Worm (Caenorhabditis elegans) whole organism, L2 larva: ENCODE results near the gene best-21.

Experiments
- C34F6.9 ChIP-seq: fragments of 150-350 bp; optimal IDR thresholded peaks from 2 replicates; lab custom pipeline; 2014; ENCODE audit warnings: missing biosample characterization, missing genetic modification characterization
- F13H6.1 ChIP-seq: sonication (generic microtip); optimal IDR thresholded peaks from 2 replicates; lab custom pipeline; 2016; ENCODE audit warnings: missing genetic modification characterization, missing compliant biosample characterization
- R02D3.7 ChIP-seq: fragments of 150-350 bp; optimal IDR thresholded peaks from 2 replicates; lab custom pipeline; 2014; ENCODE audit warnings: missing biosample characterization, missing genetic modification characterization
- ZK546.5 ChIP-seq: sonication (generic microtip); optimal IDR thresholded peaks from 2 replicates; lab custom pipeline; 2017; ENCODE audit warnings: missing biosample characterization, missing genetic modification characterization
- alr-1 ChIP-seq: fragments of 150-350 bp; optimal IDR thresholded peaks from 2 replicates; lab custom pipeline; 2014; ENCODE audit warnings: missing biosample characterization, missing genetic modification characterization
- aly-2 ChIP-seq: fragments of 150-350 bp; optimal IDR thresholded peaks from 2 replicates; lab custom pipeline; 2014; ENCODE audit warnings: missing biosample characterization, missing genetic modification characterization
- ama-1 ChIP-seq: fragments of 150-350 bp; optimal IDR thresholded peaks from 2 replicates; lab custom pipeline; 2018; ENCODE audit warnings: inconsistent platforms
- blmp-1 ChIP-seq: sonication (generic microtip); optimal IDR thresholded peaks from 2 replicates; lab custom pipeline; 2017; ENCODE audit warnings: missing genetic modification characterization, mild to moderate bottlenecking, missing compliant biosample characterization, antibody characterized with exemption, moderate library complexity; ENCODE audit not compliant: insufficient read depth
- ceh-82 ChIP-seq: fragments of 150-350 bp; optimal IDR thresholded peaks from 2 replicates; lab custom pipeline; 2014; ENCODE audit warnings: missing biosample characterization, missing genetic modification characterization
- crh-2 ChIP-seq: sonication (generic microtip); optimal IDR thresholded peaks from 2 replicates; lab custom pipeline; 2017; ENCODE audit warnings: missing biosample characterization, missing genetic modification characterization
- dmd-4 ChIP-seq: sonication (generic microtip); optimal IDR thresholded peaks from 2 replicates; lab custom pipeline; 2017; ENCODE audit warnings: missing biosample characterization, missing genetic modification characterization
- egl-27 ChIP-seq: sonication (generic microtip); optimal IDR thresholded peaks from 3 replicates; lab custom pipeline; 2017; ENCODE audit warnings: missing biosample characterization, missing genetic modification reagents, missing genetic modification characterization
- elt-1 ChIP-seq: fragments of 150-350 bp; optimal IDR thresholded peaks from 2 replicates; lab custom pipeline; 2014; ENCODE audit warnings: missing biosample characterization, missing genetic modification characterization
- elt-3 ChIP-seq: sonication (generic microtip); optimal IDR thresholded peaks from 2 replicates; lab custom pipeline; 2017; ENCODE audit warnings: missing biosample characterization, missing genetic modification characterization
- fos-1 ChIP-seq: fragments of 150-350 bp; optimal IDR thresholded peaks from 2 replicates; lab custom pipeline; 2014; ENCODE audit warnings: missing biosample characterization, missing genetic modification characterization
- gmeb-1 ChIP-seq: fragments of 150-350 bp; optimal IDR thresholded peaks from 2 replicates; lab custom pipeline; 2014; ENCODE audit warnings: missing biosample characterization, missing genetic modification characterization
- lin-13 ChIP-seq: fragments of 150-350 bp; optimal IDR thresholded peaks from 2 replicates; lab custom pipeline; 2014; ENCODE audit warnings: missing biosample characterization, missing genetic modification reagents, missing genetic modification characterization
- lin-39 ChIP-seq: fragments of 150-350 bp; optimal IDR thresholded peaks from 2 replicates; lab custom pipeline; 2014; ENCODE audit warnings: missing biosample characterization, missing genetic modification reagents, missing genetic modification characterization
- lsy-2 ChIP-seq, 2 experiments: fragments of 150-350 bp in 1 of 2; sonication (generic microtip) in 1 of 2; optimal IDR thresholded peaks; 2 replicates each; lab custom pipeline; 2014 to 2017; ENCODE audit warnings: missing biosample characterization in 2 of 2, missing genetic modification characterization in 2 of 2
- mab-5 ChIP-seq: fragments of 150-350 bp; optimal IDR thresholded peaks from 2 replicates; lab custom pipeline; 2014; ENCODE audit warnings: missing biosample characterization, missing genetic modification characterization
- mbf-1 ChIP-seq: sonication (generic microtip); optimal IDR thresholded peaks from 2 replicates; lab custom pipeline; 2017; ENCODE audit warnings: missing biosample characterization, missing genetic modification characterization
- mdl-1 ChIP-seq, 2 experiments: fragments of 150-350 bp in 1 of 2; sonication (generic microtip) in 1 of 2; optimal IDR thresholded peaks; 2 replicates each; lab custom pipeline; 2017; ENCODE audit warnings: missing biosample characterization in 2 of 2, missing genetic modification characterization in 2 of 2
- nhr-11 ChIP-seq: fragments of 150-350 bp; optimal IDR thresholded peaks from 2 replicates; lab custom pipeline; 2014; ENCODE audit warnings: missing biosample characterization, missing genetic modification characterization
- nhr-12 ChIP-seq: fragments of 150-350 bp; optimal IDR thresholded peaks from 2 replicates; lab custom pipeline; 2014; ENCODE audit warnings: missing biosample characterization, missing genetic modification characterization
- nhr-129 ChIP-seq: fragments of 150-350 bp; optimal IDR thresholded peaks from 2 replicates; lab custom pipeline; 2014; ENCODE audit warnings: missing biosample characterization, missing genetic modification characterization
- nhr-23 ChIP-seq: fragments of 150-350 bp; optimal IDR thresholded peaks from 2 replicates; lab custom pipeline; 2014; ENCODE audit warnings: missing biosample characterization, missing genetic modification reagents, missing genetic modification characterization
- nhr-237 ChIP-seq: fragments of 150-350 bp; optimal IDR thresholded peaks from 2 replicates; lab custom pipeline; 2014; ENCODE audit warnings: missing biosample characterization, missing genetic modification characterization
- nhr-25 ChIP-seq: fragments of 150-350 bp; sonication (generic microtip); optimal IDR thresholded peaks from 3 replicates; lab custom pipeline; 2014; ENCODE audit warnings: missing biosample characterization, missing genetic modification characterization
- nhr-77 ChIP-seq: fragments of 150-350 bp; optimal IDR thresholded peaks from 2 replicates; lab custom pipeline; 2014; ENCODE audit warnings: missing biosample characterization, missing genetic modification characterization
- peb-1 ChIP-seq: fragments of 150-350 bp; optimal IDR thresholded peaks from 2 replicates; lab custom pipeline; 2014; ENCODE audit warnings: missing biosample characterization, missing genetic modification characterization
- sem-4 ChIP-seq: fragments of 150-350 bp; optimal IDR thresholded peaks from 2 replicates; lab custom pipeline; 2014; ENCODE audit warnings: missing biosample characterization, missing genetic modification reagents, missing genetic modification characterization
- skn-1 ChIP-seq: sonication (generic microtip); optimal IDR thresholded peaks from 2 replicates; lab custom pipeline; 2017; ENCODE audit warnings: missing biosample characterization, missing genetic modification characterization
- sma-3 ChIP-seq: sonication (generic microtip); optimal IDR thresholded peaks from 2 replicates; lab custom pipeline; 2016; ENCODE audit warnings: missing genetic modification reagents, missing genetic modification characterization, missing compliant biosample characterization
- sma-9 ChIP-seq, 2 experiments: fragments of 150-350 bp in 1 of 2; sonication (generic microtip) in 1 of 2; optimal IDR thresholded peaks; 2 replicates each; lab custom pipeline; 2014 to 2016; ENCODE audit warnings: missing genetic modification characterization in 2 of 2, mild to moderate bottlenecking in 1 of 2, missing biosample characterization in 1 of 2, missing compliant biosample characterization in 1 of 2, missing genetic modification reagents in 1 of 2, moderate library complexity in 1 of 2
- unc-39 ChIP-seq: fragments of 150-350 bp; optimal IDR thresholded peaks from 2 replicates; lab custom pipeline; 2014; ENCODE audit warnings: missing biosample characterization, missing genetic modification characterization
- unc-55 ChIP-seq: fragments of 150-350 bp; sonication (generic microtip); optimal IDR thresholded peaks from 3 replicates; lab custom pipeline; 2014; ENCODE audit warnings: missing biosample characterization, missing genetic modification reagents, missing genetic modification characterization
- unc-62 ChIP-seq: fragments of 150-350 bp; optimal IDR thresholded peaks from 2 replicates; lab custom pipeline; 2014; ENCODE audit warnings: missing biosample characterization, missing genetic modification reagents, missing genetic modification characterization
- zag-1 ChIP-seq: fragments of 150-350 bp; optimal IDR thresholded peaks from 2 replicates; lab custom pipeline; 2014; ENCODE audit warnings: missing biosample characterization, missing genetic modification characterization
- ztf-1 ChIP-seq: fragments of 200-800 bp; sonication (Bioruptor generic); conservative IDR thresholded peaks from 2 replicates; pipeline ENCODE4 v1.3.6; 2022; ENCODE audit warnings: missing genetic modification characterization, missing compliant biosample characterization
- ztf-11 ChIP-seq: sonication (generic microtip); optimal IDR thresholded peaks from 2 replicates; lab custom pipeline; 2017; ENCODE audit warnings: missing biosample characterization, missing genetic modification characterization
- ztf-4 ChIP-seq: fragments of 150-350 bp; optimal IDR thresholded peaks from 2 replicates; lab custom pipeline; 2014; ENCODE audit warnings: missing biosample characterization, missing genetic modification characterization

best-21 gene

DNA sequence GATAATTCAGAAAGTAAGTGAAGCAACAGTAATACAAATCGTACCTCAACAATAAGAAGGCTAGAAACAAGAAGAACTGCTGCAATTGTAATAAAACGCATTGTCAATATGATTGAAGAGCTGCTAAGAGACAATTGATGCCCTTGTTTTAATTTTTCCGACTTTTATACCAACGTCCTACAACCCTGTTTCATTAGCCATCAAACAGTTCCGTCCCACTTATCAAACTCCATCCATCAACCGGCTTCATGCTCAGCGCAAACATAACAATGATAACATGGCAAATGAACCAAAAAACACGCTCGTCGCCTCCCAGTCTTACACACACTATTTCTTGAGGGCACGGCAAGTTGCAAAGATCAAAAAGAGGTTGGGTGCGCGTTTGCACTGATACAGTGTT lies 11.1 kb upstream of the best-21 start, which contains the start of gene pqn-90:
Gene pqn-90 (minus strand): TSS at position 101 of the 400 bp plus-strand sequence.
- no peak for TF ChIP-seq mbf-1
- no peak for TF ChIP-seq unc-39 (tag; lab: Kevin White, UChicago)
- TF ChIP-seq nhr-11 (tag; lab: Kevin White, UChicago) = no peak
- no peak for TF ChIP-seq ztf-1 (GFP tag; lab: Robert Waterston, UW)
- no peak for TF ChIP-seq mab-5 (tag; lab: Kevin White, UChicago)
- TF ChIP-seq lin-13 (GFP tag; lab: Kevin White, UChicago) = no peak
- TF ChIP-seq ceh-82 (tag; lab: Kevin White, UChicago) = no peak
- TF ChIP-seq peb-1 (tag; lab: Kevin White, UChicago) = no peak
- TF ChIP-seq aly-2 (tag; lab: Kevin White, UChicago) = no peak
- TF ChIP-seq elt-1 (tag; lab: Kevin White, UChicago) = no peak
- TF ChIP-seq ZK546.5 (tag; lab: Kevin White, UChicago) = no peak
- no peak for TF ChIP-seq fos-1 (tag; lab: Kevin White, UChicago)
- TF ChIP-seq egl-27 (tag; lab: Kevin White, UChicago) = no peak
- no peak for TF ChIP-seq nhr-12 (tag; lab: Kevin White, UChicago)
- no peak for TF ChIP-seq nhr-25 (tag; lab: Kevin White, UChicago)
- no peak for TF ChIP-seq skn-1
- TF ChIP-seq dmd-4 (tag; lab: Kevin White, UChicago) = no peak
- no peak for TF ChIP-seq sma-3
- no peak for TF ChIP-seq blmp-1 (tag; lab: Kevin White, UChicago)
- TF ChIP-seq unc-55 = no peak

DNA sequence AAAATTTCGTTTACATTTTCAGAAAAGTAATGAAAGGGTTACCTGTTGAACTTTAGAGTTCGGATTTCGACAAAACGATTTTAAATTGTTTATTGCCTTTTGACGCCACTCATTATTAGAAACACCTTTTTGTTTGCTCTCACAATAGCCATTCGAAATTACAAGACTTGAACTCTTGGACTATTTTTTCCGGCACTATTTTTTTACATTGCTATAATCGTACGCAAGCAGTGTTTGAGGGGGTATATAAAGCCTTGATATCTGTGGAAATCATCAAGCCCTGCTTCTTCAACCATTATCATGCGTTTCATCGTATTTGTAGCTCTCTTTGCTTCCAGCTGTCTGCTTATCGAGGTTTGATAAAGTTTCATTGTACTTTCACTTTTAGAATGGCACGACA lies 10.6 kb upstream of the best-21 start, which contains the start of gene pqn-91:
Gene pqn-91 (plus strand): TSS at position 301 of the 400 bp plus-strand sequence.
- no peak for TF ChIP-seq fos-1 (tag; lab: Kevin White, UChicago)
- TF ChIP-seq nhr-237 (tag; lab: Kevin White, UChicago) = no peak
- TF ChIP-seq lsy-2 (tag; optimal IDR thresholded peaks at IDR 0.05; lab: Kevin White, UChicago) = no peak
- TF ChIP-seq unc-39 (tag; lab: Kevin White, UChicago) = no peak
- TF ChIP-seq nhr-11 (tag; lab: Kevin White, UChicago) = no peak
- no peak for TF ChIP-seq gmeb-1 (tag; lab: Kevin White, UChicago)
- no peak for TF ChIP-seq nhr-25 (tag; lab: Kevin White, UChicago)
- TF ChIP-seq nhr-77 (tag; lab: Kevin White, UChicago) = no peak
- no peak for TF ChIP-seq zag-1 (tag; lab: Kevin White, UChicago)
- TF ChIP-seq elt-3 (tag; lab: Kevin White, UChicago) = no peak
- no peak for TF ChIP-seq egl-27 (tag; lab: Kevin White, UChicago)
- TF ChIP-seq ztf-11 (tag; lab: Kevin White, UChicago) = no peak
- no peak for TF ChIP-seq unc-62
- no peak for TF ChIP-seq ztf-4 (tag; lab: Kevin White, UChicago)
- no peak for TF ChIP-seq mab-5 (tag; lab: Kevin White, UChicago)
- TF ChIP-seq mdl-1 (tag; optimal IDR thresholded peaks at IDR 0.05; lab: Kevin White, UChicago) = no peak
- TF ChIP-seq blmp-1 (tag; lab: Kevin White, UChicago) = no peak

DNA sequence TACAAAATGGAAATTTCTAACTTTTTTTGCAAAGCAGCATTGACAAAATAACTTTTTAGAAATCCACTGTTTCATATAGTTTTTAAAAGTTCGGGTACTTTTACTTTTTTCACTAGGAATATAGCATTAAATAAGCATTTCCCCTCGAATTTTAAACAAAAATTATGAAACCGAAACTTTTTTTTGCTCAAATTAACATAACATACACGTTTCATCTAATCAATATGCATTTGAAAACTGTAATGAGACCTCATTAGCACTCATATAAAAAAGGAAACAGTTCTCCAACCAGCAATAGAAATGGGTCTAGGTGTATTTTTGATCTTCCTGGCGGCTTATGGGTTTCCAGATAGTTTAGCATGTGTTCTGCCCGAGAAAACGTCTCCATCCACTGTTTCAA lies 8.2 kb upstream of the best-21 start, which contains the start of gene Y73F8A.10:
Gene Y73F8A.10 (plus strand): TSS at position 301 of the 400 bp plus-strand sequence.
- no peak for TF ChIP-seq ama-1 (lab: Kevin White, UChicago)
- no peak for TF ChIP-seq fos-1 (tag; lab: Kevin White, UChicago)
- no peak for TF ChIP-seq nhr-129 (tag; lab: Kevin White, UChicago)
- TF ChIP-seq C34F6.9 (tag; lab: Kevin White, UChicago) = no peak
- TF ChIP-seq nhr-23 (tag; lab: Kevin White, UChicago) = no peak
- no peak for TF ChIP-seq sem-4 (tag; lab: Kevin White, UChicago)
- TF ChIP-seq lin-39 (tag; lab: Kevin White, UChicago) = no peak
- TF ChIP-seq F13H6.1 (tag; lab: Kevin White, UChicago) = no peak
- no peak for TF ChIP-seq sma-9 (GFP tag; optimal IDR thresholded peaks at IDR 0.05; lab: Kevin White, UChicago)
- no peak for TF ChIP-seq sma-9 (tag; optimal IDR thresholded peaks at IDR 0.05; lab: Kevin White, UChicago)
- no peak for TF ChIP-seq unc-62
- TF ChIP-seq nhr-77 (tag; lab: Kevin White, UChicago) = no peak
- TF ChIP-seq R02D3.7 (tag; lab: Kevin White, UChicago) = no peak
- TF ChIP-seq alr-1 (tag; lab: Kevin White, UChicago) = no peak
- TF ChIP-seq mdl-1 (tag; optimal IDR thresholded peaks at IDR 0.05; lab: Kevin White, UChicago) = no peak
- no peak for TF ChIP-seq crh-2 (tag; lab: Kevin White, UChicago)
- no peak for TF ChIP-seq sma-3
